Worm (Caenorhabditis elegans) whole organism, young adult: Measurements from ENCODE around the gene nhr-105.

ENCODE experiments used
- B0019.2 ChIP-seq: fragments of 200-800 bp; sonication (Bioruptor generic); conservative IDR thresholded peaks from 2 replicates; pipeline ENCODE4 v1.3.6; 2022; ENCODE audit warnings: missing genetic modification reagents, missing genetic modification characterization, missing compliant biosample characterization
- B0035.1 ChIP-seq: sonication (generic microtip); optimal IDR thresholded peaks from 2 replicates; lab custom pipeline; 2016; ENCODE audit warnings: missing genetic modification characterization, mild to moderate bottlenecking, missing compliant biosample characterization, missing genotype, missing genetic modification reagents
- B0261.1 ChIP-seq: sonication (generic microtip); optimal IDR thresholded peaks from 2 replicates; lab custom pipeline; 2016; ENCODE audit warnings: mild to moderate bottlenecking, missing genetic modification characterization, moderate library complexity, missing compliant biosample characterization
- F22D6.2 ChIP-seq: sonication (generic microtip); optimal IDR thresholded peaks from 2 replicates; lab custom pipeline; 2016; ENCODE audit warnings: mild to moderate bottlenecking, missing genetic modification characterization, missing compliant biosample characterization
- F23B12.7 ChIP-seq: sonication (generic microtip); optimal IDR thresholded peaks from 2 replicates; lab custom pipeline; 2017; ENCODE audit warnings: missing genetic modification characterization, mild to moderate bottlenecking, missing compliant biosample characterization, antibody characterized with exemption, moderate library complexity; ENCODE audit not compliant: insufficient read depth
- F55B11.4 ChIP-seq: sonication (generic microtip); optimal IDR thresholded peaks from 2 replicates; lab custom pipeline; 2016; ENCODE audit warnings: missing compliant biosample characterization, missing genetic modification characterization, borderline replicate concordance; ENCODE audit not compliant: insufficient read depth
- F57A8.1 ChIP-seq: fragments of 200-800 bp; sonication (Bioruptor generic); optimal IDR thresholded peaks from 2 replicates; lab custom pipeline; 2018; ENCODE audit warnings: mild to moderate bottlenecking, missing genetic modification characterization, moderate library complexity, missing compliant biosample characterization
- K12H6.12 ChIP-seq: fragments of 200-800 bp; sonication (Bioruptor generic); optimal IDR thresholded peaks from 2 replicates; lab custom pipeline; 2018; ENCODE audit warnings: mild to moderate bottlenecking, missing genetic modification characterization, missing compliant biosample characterization
- T26A5.8 ChIP-seq: sonication (generic microtip); optimal IDR thresholded peaks from 2 replicates; lab custom pipeline; 2016; ENCODE audit warnings: missing genetic modification characterization, missing compliant biosample characterization
- Y67H2A.10 ChIP-seq: fragments of 200-800 bp; sonication (Bioruptor generic); conservative IDR thresholded peaks from 2 replicates; pipeline ENCODE4 v1.3.6; 2022; ENCODE audit warnings: missing genetic modification reagents, missing genetic modification characterization, missing compliant biosample characterization
- Y95B8A.8 ChIP-seq: fragments of 200-800 bp; sonication (Bioruptor generic); IDR thresholded peaks from 2 replicates; pipeline ENCODE4 v1.3.6; 2022; ENCODE audit warnings: missing genetic modification reagents, missing genetic modification characterization, missing compliant biosample characterization
- ama-1 ChIP-seq, 3 experiments: fragments of 150-350 bp in 1 of 3; sonication (generic microtip) in 2 of 3; optimal IDR thresholded peaks; 2 replicates each; lab custom pipeline; 2014 to 2018; ENCODE audit warnings: missing biosample characterization in 2 of 3, missing genetic modification characterization in 2 of 3, missing genetic modification reagents in 2 of 3
- aptf-2 ChIP-seq: fragments of 200-800 bp; sonication (Bioruptor generic); conservative IDR thresholded peaks from 2 replicates; pipeline ENCODE4 v1.3.6; 2022; ENCODE audit warnings: missing genetic modification reagents, missing genetic modification characterization, missing compliant biosample characterization
- aptf-3 ChIP-seq: fragments of 200-800 bp; sonication (Bioruptor generic); IDR thresholded peaks from 2 replicates; pipeline ENCODE4 v1.3.6; 2022; ENCODE audit warnings: missing genetic modification characterization, missing compliant biosample characterization
- athp-1 ChIP-seq: sonication (generic microtip); optimal IDR thresholded peaks from 2 replicates; lab custom pipeline; 2017; ENCODE audit warnings: mild to moderate bottlenecking, missing genetic modification characterization, missing compliant biosample characterization
- ccch-3 ChIP-seq: fragments of 200-800 bp; sonication (Bioruptor generic); optimal IDR thresholded peaks from 2 replicates; lab custom pipeline; 2018; ENCODE audit warnings: mild to moderate bottlenecking, missing genetic modification characterization, missing compliant biosample characterization
- cebp-2 ChIP-seq: fragments of 200-800 bp; sonication (Bioruptor generic); IDR thresholded peaks from 2 replicates; pipeline ENCODE4 v1.3.6; 2022; ENCODE audit warnings: missing genetic modification characterization, missing compliant biosample characterization
- ceh-100 ChIP-seq: fragments of 200-800 bp; sonication (Bioruptor generic); IDR thresholded peaks from 2 replicates; pipeline ENCODE4 v1.3.6; 2022; ENCODE audit warnings: missing genetic modification reagents, missing genetic modification characterization, missing compliant biosample characterization
- ceh-91 ChIP-seq: fragments of 200-800 bp; sonication (Bioruptor generic); IDR thresholded peaks from 2 replicates; pipeline ENCODE4 v1.3.6; 2022; ENCODE audit warnings: missing genetic modification reagents, missing genetic modification characterization, missing compliant biosample characterization
- dox-1 ChIP-seq: fragments of 200-800 bp; sonication (Bioruptor generic); IDR thresholded peaks from 2 replicates; pipeline ENCODE4 v1.3.6; 2022; ENCODE audit warnings: missing genetic modification reagents, missing genetic modification characterization, missing compliant biosample characterization
- efl-1 ChIP-seq: fragments of 150-350 bp; optimal IDR thresholded peaks from 2 replicates; lab custom pipeline; 2014; ENCODE audit warnings: missing biosample characterization, missing genetic modification reagents, missing genetic modification characterization
- egrh-3 ChIP-seq: fragments of 200-800 bp; sonication (Bioruptor generic); IDR thresholded peaks from 2 replicates; pipeline ENCODE4 v1.3.6; 2022; ENCODE audit warnings: missing genetic modification reagents, missing genetic modification characterization, missing compliant biosample characterization
- ekl-4 ChIP-seq: fragments of 200-800 bp; sonication (Bioruptor generic); IDR thresholded peaks from 2 replicates; pipeline ENCODE4 v1.3.6; 2022; ENCODE audit warnings: missing genetic modification reagents, missing genetic modification characterization, missing compliant biosample characterization
- hlh-12 ChIP-seq: sonication (generic microtip); optimal IDR thresholded peaks from 2 replicates; lab custom pipeline; 2016; ENCODE audit warnings: missing genetic modification characterization, missing compliant biosample characterization
- hrde-1 ChIP-seq: sonication (generic microtip); optimal IDR thresholded peaks from 2 replicates; lab custom pipeline; 2016; ENCODE audit warnings: missing genetic modification characterization, mild to moderate bottlenecking, missing compliant biosample characterization, moderate library complexity, missing genotype, missing genetic modification reagents, borderline replicate concordance
- let-526 ChIP-seq: fragments of 200-800 bp; sonication (Bioruptor generic); IDR thresholded peaks from 2 replicates; pipeline ENCODE4 v1.3.6; 2022; ENCODE audit warnings: missing genetic modification reagents, missing genetic modification characterization, missing compliant biosample characterization
- lin-26 ChIP-seq: fragments of 200-800 bp; sonication (Bioruptor generic); IDR thresholded peaks from 2 replicates; pipeline ENCODE4 v1.3.6; 2022; ENCODE audit warnings: missing genetic modification reagents, missing genetic modification characterization, missing compliant biosample characterization
- lin-35 ChIP-seq, 3 experiments: fragments of 150-350 bp in 2 of 3; sonication (generic microtip) in 1 of 3; optimal IDR thresholded peaks; 2 replicates each; lab custom pipeline; 2014 to 2018; ENCODE audit warnings: missing biosample characterization in 3 of 3, missing genetic modification characterization in 3 of 3, missing genetic modification reagents in 3 of 3
- lsy-27 ChIP-seq: sonication (generic microtip); optimal IDR thresholded peaks from 2 replicates; lab custom pipeline; 2017; ENCODE audit warnings: missing genetic modification characterization, mild to moderate bottlenecking, missing compliant biosample characterization, antibody characterized with exemption, missing genotype, borderline replicate concordance; ENCODE audit not compliant: insufficient read depth
- mcd-1 ChIP-seq: fragments of 200-800 bp; sonication (Bioruptor generic); IDR thresholded peaks from 2 replicates; pipeline ENCODE4 v1.3.6; 2022; ENCODE audit warnings: missing genetic modification reagents, missing genetic modification characterization, missing compliant biosample characterization
- mes-4 ChIP-seq: sonication (generic microtip); optimal IDR thresholded peaks from 2 replicates; lab custom pipeline; 2016; ENCODE audit warnings: missing genotype, missing genetic modification characterization, missing compliant biosample characterization
- mxl-1 ChIP-seq: sonication (generic microtip); optimal IDR thresholded peaks from 2 replicates; lab custom pipeline; 2016; ENCODE audit warnings: missing genetic modification characterization, missing compliant biosample characterization
- nfya-2 ChIP-seq: fragments of 200-800 bp; sonication (Bioruptor generic); IDR thresholded peaks from 2 replicates; pipeline ENCODE4 v1.3.6; 2022; ENCODE audit warnings: missing genetic modification reagents, missing genetic modification characterization, missing compliant biosample characterization
- nfyb-1 ChIP-seq: fragments of 200-800 bp; sonication (Bioruptor generic); IDR thresholded peaks from 2 replicates; pipeline ENCODE4 v1.3.6; 2022; ENCODE audit warnings: missing genetic modification reagents, missing genetic modification characterization, missing compliant biosample characterization
- nhr-27 ChIP-seq: fragments of 200-800 bp; sonication (Bioruptor generic); optimal IDR thresholded peaks from 2 replicates; lab custom pipeline; 2018; ENCODE audit warnings: mild to moderate bottlenecking, missing genetic modification characterization, moderate library complexity, missing compliant biosample characterization
- rcor-1 ChIP-seq: fragments of 200-800 bp; sonication (Bioruptor generic); IDR thresholded peaks from 2 replicates; pipeline ENCODE4 v1.3.6; 2022; ENCODE audit warnings: missing genetic modification reagents, missing genetic modification characterization, missing compliant biosample characterization
- rec-8 ChIP-seq, 2 experiments: sonication (generic microtip); optimal IDR thresholded peaks; 2 replicates each; lab custom pipeline; 2016; ENCODE audit warnings: mild to moderate bottlenecking in 2 of 2, missing genetic modification characterization in 2 of 2, missing genetic modification reagents in 2 of 2, missing genotype in 2 of 2, missing biosample characterization in 1 of 2, missing compliant biosample characterization in 1 of 2, moderate library complexity in 1 of 2
- sdz-38 ChIP-seq: sonication (generic microtip); optimal IDR thresholded peaks from 2 replicates; lab custom pipeline; 2016; ENCODE audit warnings: missing genotype, missing genetic modification characterization, missing compliant biosample characterization
- snpc-1.1 ChIP-seq: sonication (generic microtip); optimal IDR thresholded peaks from 2 replicates; lab custom pipeline; 2017; ENCODE audit warnings: missing genetic modification characterization, mild to moderate bottlenecking, missing compliant biosample characterization, antibody characterized with exemption, moderate library complexity, missing genotype, missing genetic modification reagents; ENCODE audit not compliant: insufficient read depth
- snpc-4 ChIP-seq, 5 experiments: fragments of 150-350 bp in 1 of 5; sonication (generic microtip) in 4 of 5; optimal IDR thresholded peaks; 2 replicates each; lab custom pipeline; 2014 to 2018; ENCODE audit warnings: missing genetic modification characterization in 5 of 5, missing biosample characterization in 3 of 5, antibody characterized with exemption in 2 of 5, mild to moderate bottlenecking in 2 of 5, missing compliant biosample characterization in 2 of 5, missing genotype in 2 of 5, moderate library complexity in 2 of 5, missing genetic modification reagents in 1 of 5
- somi-1 ChIP-seq: fragments of 200-800 bp; sonication (Bioruptor generic); optimal IDR thresholded peaks from 2 replicates; lab custom pipeline; 2018; ENCODE audit warnings: mild to moderate bottlenecking, missing genetic modification characterization, missing compliant biosample characterization
- tbx-9 ChIP-seq: sonication (generic microtip); optimal IDR thresholded peaks from 2 replicates; lab custom pipeline; 2016; ENCODE audit warnings: borderline replicate concordance, missing genetic modification characterization, inconsistent platforms, missing compliant biosample characterization
- zfh-2 ChIP-seq: fragments of 200-800 bp; sonication (Bioruptor generic); conservative IDR thresholded peaks from 2 replicates; pipeline ENCODE4 v1.3.6; 2022; ENCODE audit warnings: missing genetic modification reagents, missing genetic modification characterization, missing compliant biosample characterization
- zim-3 ChIP-seq: sonication (generic microtip); optimal IDR thresholded peaks from 2 replicates; lab custom pipeline; 2017; ENCODE audit warnings: mild to moderate bottlenecking, missing genetic modification characterization, moderate library complexity, missing compliant biosample characterization
- ztf-22 ChIP-seq: fragments of 200-800 bp; sonication (Bioruptor generic); optimal IDR thresholded peaks from 2 replicates; lab custom pipeline; 2018; ENCODE audit warnings: mild to moderate bottlenecking, missing genetic modification characterization, moderate library complexity, missing compliant biosample characterization
- ztf-25 ChIP-seq: fragments of 200-800 bp; sonication (Bioruptor generic); IDR thresholded peaks from 2 replicates; pipeline ENCODE4 v1.3.6; 2022; ENCODE audit warnings: missing genetic modification reagents, missing genetic modification characterization, missing compliant biosample characterization
- ztf-28 ChIP-seq: fragments of 200-800 bp; sonication (Bioruptor generic); IDR thresholded peaks from 2 replicates; pipeline ENCODE4 v1.3.6; 2022; ENCODE audit warnings: missing genetic modification reagents, missing genetic modification characterization, missing compliant biosample characterization

Gene nhr-105

ce11 chrIV:7049672-7050206 is at the start of gene nhr-105:
nhr-105 (plus strand) TSS chrIV:7050156.
- TF ChIP-seq lsy-27 (tag; lab: Kevin White, UChicago) (no peak), athp-1 (tag; lab: Kevin White, UChicago) (no peak), sdz-38 (no peak), zfh-2 (GFP tag; lab: Robert Waterston, UW) (no peak), ama-1 (optimal IDR thresholded peaks at IDR 0.05; lab: Kevin White, UChicago) (peak; percentile 36), ama-1 (GFP tag; optimal IDR thresholded peaks at IDR 0.05; lab: Kevin White, UChicago) (no peak), hrde-1 (no peak), F22D6.2 (tag; lab: Kevin White, UChicago) (peak; percentile 32), ceh-91 (no peak), Y67H2A.10 (no peak), Y95B8A.8 (GFP tag; lab: Robert Waterston, UW) (peak; percentile 51; the same call in 1 of the 2 replicates), rcor-1 (GFP tag; lab: Robert Waterston, UW) (no peak), lin-26 (GFP tag; lab: Robert Waterston, UW) (no peak), mes-4 (tag; lab: Kevin White, UChicago) (no peak), ceh-100 (GFP tag; lab: Robert Waterston, UW) (no peak), ztf-25 (GFP tag; lab: Robert Waterston, UW) (no peak), ekl-4 (GFP tag; lab: Robert Waterston, UW) (no peak), nfyb-1 (GFP tag; lab: Robert Waterston, UW) (no peak), snpc-1.1 (tag; lab: Kevin White, UChicago) (no peak), B0035.1 (tag; lab: Kevin White, UChicago) (no peak), efl-1 (GFP tag; lab: Kevin White, UChicago) (no peak), rec-8 (tag; optimal IDR thresholded peaks at IDR 0.05; lab: Kevin White, UChicago) (no peak), snpc-4 (GFP tag; optimal IDR thresholded peaks at IDR 0.05; lab: Kevin White, UChicago) (no peak), snpc-4 (tag; optimal IDR thresholded peaks at IDR 0.05; lab: Kevin White, UChicago) (no peak), aptf-3 (GFP tag; lab: Robert Waterston, UW) (no peak), K12H6.12 (peak; percentile 18), let-526 (no peak), ztf-28 (GFP tag; lab: Robert Waterston, UW) (no peak), mcd-1 (GFP tag; lab: Robert Waterston, UW) (no peak), tbx-9 (tag; lab: Kevin White, UChicago) (no peak), F57A8.1 (GFP tag; lab: Kevin White, UChicago) (no peak), aptf-2 (GFP tag; lab: Robert Waterston, UW) (no peak), B0261.1 (tag; lab: Kevin White, UChicago) (no peak), somi-1 (GFP tag; lab: Kevin White, UChicago) (peak; percentile 63), ccch-3 (GFP tag; lab: Kevin White, UChicago) (no peak), cebp-2 (GFP tag; lab: Robert Waterston, UW) (no peak), B0019.2 (GFP tag; lab: Robert Waterston, UW) (no peak), zim-3 (tag; lab: Kevin White, UChicago) (no peak), dox-1 (GFP tag; lab: Robert Waterston, UW) (0 out of 2 replicates have a peak, but pooled peaks have one; percentile 27), F55B11.4 (tag; lab: Kevin White, UChicago) (no peak), lin-35 (GFP tag; optimal IDR thresholded peaks at IDR 0.05; lab: Kevin White, UChicago) (peak in 1 of 3 experiments; percentile 27), F23B12.7 (tag; lab: Kevin White, UChicago) (no peak), mxl-1 (tag; lab: Kevin White, UChicago) (no peak), nhr-27 (tag; lab: Kevin White, UChicago) (no peak), T26A5.8 (tag; lab: Kevin White, UChicago) (no peak), egrh-3 (GFP tag; lab: Robert Waterston, UW) (no peak), hlh-12 (tag; lab: Kevin White, UChicago) (no peak), nfya-2 (no peak), ztf-22 (no peak)
